Fruit fly (Drosophila melanogaster): ENCODE measurements around the gene Psf1.

DNA sequence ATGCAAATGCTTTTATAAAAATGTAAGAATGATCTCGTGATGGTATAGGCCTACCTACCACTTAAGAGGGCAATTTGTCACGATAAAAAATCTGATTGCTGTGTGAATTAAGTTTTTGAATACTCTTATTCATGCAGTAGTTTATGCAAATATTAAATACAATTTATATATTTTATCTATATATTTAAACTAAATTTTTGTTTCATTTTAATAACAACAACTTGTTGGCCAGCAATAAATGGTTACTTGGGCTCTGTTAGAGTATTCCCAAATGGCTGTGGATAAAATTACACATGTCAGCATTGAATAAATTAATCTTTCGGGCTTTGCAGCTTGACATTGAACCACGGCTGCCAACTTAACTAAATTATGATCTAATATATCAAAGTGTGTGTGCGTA lies 11.1 kb upstream of the Psf1 start:
- no peak for TF ChIP-seq Sin3A (optimal IDR thresholded peaks at IDR 0.05)
- TF ChIP-seq insv (optimal IDR thresholded peaks at IDR 0.05), result no peak
- no peak for TF ChIP-seq psq (optimal IDR thresholded peaks at IDR 0.05)
- TF ChIP-seq Myc (optimal IDR thresholded peaks at IDR 0.05), result no peak
